Worm (Caenorhabditis elegans) whole organism, young adult: Measurements from ENCODE around the gene epg-4.

Source experiments
- B0261.1 ChIP-seq: sonication (generic microtip); optimal IDR thresholded peaks from 2 replicates; lab custom pipeline; 2016; ENCODE audit warnings: mild to moderate bottlenecking, missing genetic modification characterization, moderate library complexity, missing compliant biosample characterization
- B0336.3 ChIP-seq: fragments of 200-800 bp; sonication (Bioruptor generic); IDR thresholded peaks from 2 replicates; pipeline ENCODE4 v1.3.6; 2022; ENCODE audit warnings: missing genetic modification characterization, missing compliant biosample characterization
- F10E7.11 ChIP-seq: sonication (generic microtip); optimal IDR thresholded peaks from 2 replicates; lab custom pipeline; 2017; ENCODE audit warnings: mild to moderate bottlenecking, missing genetic modification characterization, moderate library complexity, missing compliant biosample characterization
- F22D6.2 ChIP-seq: sonication (generic microtip); optimal IDR thresholded peaks from 2 replicates; lab custom pipeline; 2016; ENCODE audit warnings: mild to moderate bottlenecking, missing genetic modification characterization, missing compliant biosample characterization
- K12H6.12 ChIP-seq: fragments of 200-800 bp; sonication (Bioruptor generic); optimal IDR thresholded peaks from 2 replicates; lab custom pipeline; 2018; ENCODE audit warnings: mild to moderate bottlenecking, missing genetic modification characterization, missing compliant biosample characterization
- ZK185.1 ChIP-seq: sonication (generic microtip); optimal IDR thresholded peaks from 2 replicates; lab custom pipeline; 2016; ENCODE audit warnings: mild to moderate bottlenecking, missing genetic modification characterization, missing compliant biosample characterization; ENCODE audit not compliant: poor library complexity, severe bottlenecking
- akir-1 ChIP-seq: fragments of 200-800 bp; sonication (Bioruptor generic); optimal IDR thresholded peaks from 2 replicates; lab custom pipeline; 2018; ENCODE audit warnings: mild to moderate bottlenecking, missing genetic modification characterization, moderate library complexity, missing compliant biosample characterization
- aptf-2 ChIP-seq: fragments of 200-800 bp; sonication (Bioruptor generic); conservative IDR thresholded peaks from 2 replicates; pipeline ENCODE4 v1.3.6; 2022; ENCODE audit warnings: missing genetic modification reagents, missing genetic modification characterization, missing compliant biosample characterization
- attf-3 ChIP-seq: fragments of 200-800 bp; sonication (Bioruptor generic); conservative IDR thresholded peaks from 2 replicates; pipeline ENCODE4 v1.3.6; 2022; ENCODE audit warnings: missing genetic modification reagents, missing genetic modification characterization, missing compliant biosample characterization
- attf-5 ChIP-seq: fragments of 200-800 bp; sonication (Bioruptor generic); optimal IDR thresholded peaks from 2 replicates; lab custom pipeline; 2018; ENCODE audit warnings: mild to moderate bottlenecking, missing genetic modification characterization, missing compliant biosample characterization
- cebp-1 ChIP-seq, 2 experiments: fragments of 200-800 bp in 1 of 2; sonication (Bioruptor generic) in 1 of 2; sonication (generic microtip) in 1 of 2; IDR thresholded peaks in 1 of 2; optimal IDR thresholded peaks in 1 of 2; 2 replicates each; pipeline versions ENCODE4 v1.3.6 to Lab custom; 2017 to 2022; ENCODE audit warnings: missing compliant biosample characterization in 2 of 2, missing genetic modification characterization in 2 of 2, mild to moderate bottlenecking in 1 of 2, missing genetic modification reagents in 1 of 2, moderate library complexity in 1 of 2
- cebp-2 ChIP-seq: fragments of 200-800 bp; sonication (Bioruptor generic); IDR thresholded peaks from 2 replicates; pipeline ENCODE4 v1.3.6; 2022; ENCODE audit warnings: missing genetic modification characterization, missing compliant biosample characterization
- ceh-100 ChIP-seq: fragments of 200-800 bp; sonication (Bioruptor generic); IDR thresholded peaks from 2 replicates; pipeline ENCODE4 v1.3.6; 2022; ENCODE audit warnings: missing genetic modification reagents, missing genetic modification characterization, missing compliant biosample characterization
- ceh-27 ChIP-seq: fragments of 200-800 bp; sonication (Bioruptor generic); optimal IDR thresholded peaks from 2 replicates; lab custom pipeline; 2018; ENCODE audit warnings: mild to moderate bottlenecking, missing genetic modification characterization, moderate library complexity, missing compliant biosample characterization
- ceh-40 ChIP-seq: fragments of 200-800 bp; sonication (Bioruptor generic); IDR thresholded peaks from 2 replicates; pipeline ENCODE4 v1.3.6; 2022; ENCODE audit warnings: missing genetic modification characterization, missing compliant biosample characterization
- ceh-58 ChIP-seq: fragments of 200-800 bp; sonication (Bioruptor generic); IDR thresholded peaks from 2 replicates; pipeline ENCODE4 v1.3.6; 2022; ENCODE audit warnings: missing genetic modification characterization, missing compliant biosample characterization
- ceh-79 ChIP-seq: sonication (generic microtip); optimal IDR thresholded peaks from 2 replicates; lab custom pipeline; 2017; ENCODE audit warnings: mild to moderate bottlenecking, missing genetic modification characterization, missing compliant biosample characterization
- dox-1 ChIP-seq: fragments of 200-800 bp; sonication (Bioruptor generic); IDR thresholded peaks from 2 replicates; pipeline ENCODE4 v1.3.6; 2022; ENCODE audit warnings: missing genetic modification reagents, missing genetic modification characterization, missing compliant biosample characterization
- egrh-3 ChIP-seq: fragments of 200-800 bp; sonication (Bioruptor generic); IDR thresholded peaks from 2 replicates; pipeline ENCODE4 v1.3.6; 2022; ENCODE audit warnings: missing genetic modification reagents, missing genetic modification characterization, missing compliant biosample characterization
- ets-4 ChIP-seq: fragments of 200-800 bp; sonication (Bioruptor generic); optimal IDR thresholded peaks from 2 replicates; lab custom pipeline; 2018; ENCODE audit warnings: mild to moderate bottlenecking, missing genetic modification characterization, missing compliant biosample characterization
- gei-17 ChIP-seq: fragments of 200-800 bp; sonication (Bioruptor generic); optimal IDR thresholded peaks from 2 replicates; lab custom pipeline; 2018; ENCODE audit warnings: mild to moderate bottlenecking, missing genetic modification characterization, missing compliant biosample characterization
- him-1 ChIP-seq: sonication (generic microtip); optimal IDR thresholded peaks from 2 replicates; lab custom pipeline; 2016; ENCODE audit warnings: missing genotype, missing genetic modification reagents, missing genetic modification characterization, missing compliant biosample characterization
- hlh-26 ChIP-seq: fragments of 200-800 bp; sonication (Bioruptor generic); conservative IDR thresholded peaks from 2 replicates; pipeline ENCODE4 v1.3.6; 2022; ENCODE audit warnings: missing genetic modification reagents, missing genetic modification characterization, missing compliant biosample characterization
- hmg-1.2 ChIP-seq: fragments of 200-800 bp; sonication (Bioruptor generic); IDR thresholded peaks from 2 replicates; pipeline ENCODE4 v1.3.6; 2022; ENCODE audit warnings: missing genetic modification reagents, missing genetic modification characterization, missing compliant biosample characterization
- hsf-1 ChIP-seq: fragments of 200-800 bp; sonication (Bioruptor generic); IDR thresholded peaks from 2 replicates; pipeline ENCODE4 v1.3.6; 2022; ENCODE audit warnings: missing genetic modification reagents, missing genetic modification characterization, missing compliant biosample characterization
- let-526 ChIP-seq: fragments of 200-800 bp; sonication (Bioruptor generic); IDR thresholded peaks from 2 replicates; pipeline ENCODE4 v1.3.6; 2022; ENCODE audit warnings: missing genetic modification reagents, missing genetic modification characterization, missing compliant biosample characterization
- let-607 ChIP-seq, 2 experiments: fragments of 200-800 bp in 1 of 2; sonication (Bioruptor generic) in 1 of 2; sonication (generic microtip) in 1 of 2; optimal IDR thresholded peaks; 2 replicates each; lab custom pipeline; 2016 to 2018; ENCODE audit warnings: mild to moderate bottlenecking in 2 of 2, missing compliant biosample characterization in 2 of 2, missing genetic modification characterization in 2 of 2, moderate library complexity in 2 of 2, missing genotype in 1 of 2
- lin-26 ChIP-seq: fragments of 200-800 bp; sonication (Bioruptor generic); IDR thresholded peaks from 2 replicates; pipeline ENCODE4 v1.3.6; 2022; ENCODE audit warnings: missing genetic modification reagents, missing genetic modification characterization, missing compliant biosample characterization
- lsy-27 ChIP-seq: sonication (generic microtip); optimal IDR thresholded peaks from 2 replicates; lab custom pipeline; 2017; ENCODE audit warnings: missing genetic modification characterization, mild to moderate bottlenecking, missing compliant biosample characterization, antibody characterized with exemption, missing genotype, borderline replicate concordance; ENCODE audit not compliant: insufficient read depth
- madf-10 ChIP-seq: sonication (generic microtip); optimal IDR thresholded peaks from 2 replicates; lab custom pipeline; 2016; ENCODE audit warnings: mild to moderate bottlenecking, missing genetic modification characterization, missing compliant biosample characterization
- madf-3 ChIP-seq: fragments of 200-800 bp; sonication (Bioruptor generic); IDR thresholded peaks from 2 replicates; pipeline ENCODE4 v1.3.6; 2022; ENCODE audit warnings: missing genetic modification reagents, missing genetic modification characterization, missing compliant biosample characterization
- mxl-1 ChIP-seq: sonication (generic microtip); optimal IDR thresholded peaks from 2 replicates; lab custom pipeline; 2016; ENCODE audit warnings: missing genetic modification characterization, missing compliant biosample characterization
- nfyb-1 ChIP-seq: fragments of 200-800 bp; sonication (Bioruptor generic); IDR thresholded peaks from 2 replicates; pipeline ENCODE4 v1.3.6; 2022; ENCODE audit warnings: missing genetic modification reagents, missing genetic modification characterization, missing compliant biosample characterization
- nhr-27 ChIP-seq: fragments of 200-800 bp; sonication (Bioruptor generic); optimal IDR thresholded peaks from 2 replicates; lab custom pipeline; 2018; ENCODE audit warnings: mild to moderate bottlenecking, missing genetic modification characterization, moderate library complexity, missing compliant biosample characterization
- nhr-80 ChIP-seq: sonication (generic microtip); optimal IDR thresholded peaks from 2 replicates; lab custom pipeline; 2016; ENCODE audit warnings: missing genetic modification characterization, missing compliant biosample characterization
- nhr-90 ChIP-seq: sonication (generic microtip); optimal IDR thresholded peaks from 2 replicates; lab custom pipeline; 2016; ENCODE audit warnings: missing genotype, mild to moderate bottlenecking, missing genetic modification characterization, missing compliant biosample characterization
- tbx-9 ChIP-seq: sonication (generic microtip); optimal IDR thresholded peaks from 2 replicates; lab custom pipeline; 2016; ENCODE audit warnings: borderline replicate concordance, missing genetic modification characterization, inconsistent platforms, missing compliant biosample characterization
- unc-130 ChIP-seq: sonication (generic microtip); optimal IDR thresholded peaks from 2 replicates; lab custom pipeline; 2016; ENCODE audit warnings: missing genetic modification reagents, missing genetic modification characterization, missing compliant biosample characterization
- unc-62 ChIP-seq: fragments of 150-350 bp; optimal IDR thresholded peaks from 2 replicates; lab custom pipeline; 2014; ENCODE audit warnings: missing biosample characterization, missing genetic modification reagents, missing genetic modification characterization
- ztf-22 ChIP-seq: fragments of 200-800 bp; sonication (Bioruptor generic); optimal IDR thresholded peaks from 2 replicates; lab custom pipeline; 2018; ENCODE audit warnings: mild to moderate bottlenecking, missing genetic modification characterization, moderate library complexity, missing compliant biosample characterization
- ztf-25 ChIP-seq: fragments of 200-800 bp; sonication (Bioruptor generic); IDR thresholded peaks from 2 replicates; pipeline ENCODE4 v1.3.6; 2022; ENCODE audit warnings: missing genetic modification reagents, missing genetic modification characterization, missing compliant biosample characterization
- ztf-3 ChIP-seq: fragments of 200-800 bp; sonication (Bioruptor generic); optimal IDR thresholded peaks from 2 replicates; lab custom pipeline; 2018; ENCODE audit warnings: mild to moderate bottlenecking, missing genetic modification characterization, missing compliant biosample characterization

Gene epg-4

ce11 chrIII:7184022-7184421, 2.1 kb downstream of the epg-4 start, which contains the start of gene yju-2 (continued):
- TF ChIP-seq madf-10 (tag; lab: Kevin White, UChicago), result peak; percentile 3

ce11 chrIII:7185473-7185872, 3.5 kb downstream of the epg-4 start, which contains the start of gene F37C12.14:
Gene F37C12.14 (minus strand): TSS chrIII:7185573.
- TF ChIP-seq lsy-27 (tag; lab: Kevin White, UChicago), result no peak
- no peak for TF ChIP-seq unc-62
- no peak for TF ChIP-seq ztf-25 (GFP tag; lab: Robert Waterston, UW)
- TF ChIP-seq ceh-100 (GFP tag; lab: Robert Waterston, UW), result no peak
- no peak for TF ChIP-seq F10E7.11 (tag; lab: Kevin White, UChicago)
- no peak for TF ChIP-seq mxl-1 (tag; lab: Kevin White, UChicago)
- no peak for TF ChIP-seq tbx-9 (tag; lab: Kevin White, UChicago)
- TF ChIP-seq ceh-58 (GFP tag; lab: Robert Waterston, UW), result no peak
- TF ChIP-seq hlh-26 (GFP tag; lab: Robert Waterston, UW), result no peak
- TF ChIP-seq F22D6.2 (tag; lab: Kevin White, UChicago), result no peak
- TF ChIP-seq nhr-27, result no peak
- no peak for TF ChIP-seq gei-17 (GFP tag; lab: Kevin White, UChicago)
- no peak for TF ChIP-seq nhr-90 (tag; lab: Kevin White, UChicago)
- TF ChIP-seq let-526 (GFP tag; lab: Robert Waterston, UW), result no peak
- TF ChIP-seq hmg-1.2, result no peak
- TF ChIP-seq attf-5 (GFP tag; lab: Kevin White, UChicago), result no peak
- TF ChIP-seq ztf-3 (GFP tag; lab: Kevin White, UChicago), result no peak
- TF ChIP-seq nfyb-1 (GFP tag; lab: Robert Waterston, UW), result no peak
- TF ChIP-seq ets-4, result no peak
- TF ChIP-seq ceh-40 (GFP tag; lab: Robert Waterston, UW), result no peak

ce11 chrIII:7188300-7189052, 6.5 kb downstream of the epg-4 start, which contains the start of the genes F37C12.21 and F37C12.10:
Gene F37C12.21 (plus strand): TSS chrIII:7188357.
Gene F37C12.10 (minus strand): TSS chrIII:7188384.
- TF ChIP-seq ceh-79 (tag; lab: Kevin White, UChicago) (no peak), unc-62 (no peak), ceh-40 (GFP tag; lab: Robert Waterston, UW) (no peak), akir-1 (no peak), ztf-22 (GFP tag; lab: Kevin White, UChicago) (no peak), nhr-80 (tag; lab: Kevin White, UChicago) (peak; percentile 72), hsf-1 (GFP tag; lab: Robert Waterston, UW) (peak; percentile 48; the same call in 1 of the 2 replicates), unc-130 (GFP tag; lab: Kevin White, UChicago) (no peak), cebp-2 (GFP tag; lab: Robert Waterston, UW) (0 out of 2 replicates have a peak, but pooled peaks have one; percentile 63), madf-10 (tag; lab: Kevin White, UChicago) (no peak), B0261.1 (tag; lab: Kevin White, UChicago) (no peak), B0336.3 (GFP tag; lab: Robert Waterston, UW) (peak; percentile 62), cebp-1 (GFP tag; IDR thresholded peaks at IDR 0.05; lab: Robert Waterston, UW) (no peak), cebp-1 (tag; optimal IDR thresholded peaks at IDR 0.05; lab: Kevin White, UChicago) (peak; percentile 19), let-607 (tag; optimal IDR thresholded peaks at IDR 0.05; lab: Kevin White, UChicago) (peak in 1 of 2 experiments; percentile 24), ZK185.1 (peak; percentile 25), aptf-2 (GFP tag; lab: Robert Waterston, UW) (no peak), ceh-27 (GFP tag; lab: Kevin White, UChicago) (no peak), hmg-1.2 (peak; percentile 15; the same call in 1 of the 2 replicates), egrh-3 (GFP tag; lab: Robert Waterston, UW) (no peak), madf-3 (0 out of 2 replicates have a peak, but pooled peaks have one; percentile 19), him-1 (tag; lab: Kevin White, UChicago) (no peak), K12H6.12 (tag; lab: Kevin White, UChicago) (no peak), attf-3 (GFP tag; lab: Robert Waterston, UW) (no peak), let-526 (GFP tag; lab: Robert Waterston, UW) (no peak), dox-1 (peak; percentile 51), hlh-26 (GFP tag; lab: Robert Waterston, UW) (no peak), lin-26 (GFP tag; lab: Robert Waterston, UW) (0 out of 2 replicates have a peak, but pooled peaks have one; percentile 29)
